Worm (Caenorhabditis elegans) whole organism, L2 larva: ENCODE measurements around the gene atz-1.

Experiments
- C34F6.9 ChIP-seq: fragments of 150-350 bp; optimal IDR thresholded peaks from 2 replicates; lab custom pipeline; 2014; ENCODE audit warnings: missing biosample characterization, missing genetic modification characterization
- F13H6.1 ChIP-seq: sonication (generic microtip); optimal IDR thresholded peaks from 2 replicates; lab custom pipeline; 2016; ENCODE audit warnings: missing genetic modification characterization, missing compliant biosample characterization
- R02D3.7 ChIP-seq: fragments of 150-350 bp; optimal IDR thresholded peaks from 2 replicates; lab custom pipeline; 2014; ENCODE audit warnings: missing biosample characterization, missing genetic modification characterization
- Y55F3AM.14 ChIP-seq: fragments of 200-800 bp; sonication (Bioruptor generic); optimal IDR thresholded peaks from 2 replicates; lab custom pipeline; 2018; ENCODE audit warnings: mild to moderate bottlenecking, missing genetic modification characterization, missing compliant biosample characterization
- ZK546.5 ChIP-seq: sonication (generic microtip); optimal IDR thresholded peaks from 2 replicates; lab custom pipeline; 2017; ENCODE audit warnings: missing biosample characterization, missing genetic modification characterization
- alr-1 ChIP-seq: fragments of 150-350 bp; optimal IDR thresholded peaks from 2 replicates; lab custom pipeline; 2014; ENCODE audit warnings: missing biosample characterization, missing genetic modification characterization
- aly-2 ChIP-seq: fragments of 150-350 bp; optimal IDR thresholded peaks from 2 replicates; lab custom pipeline; 2014; ENCODE audit warnings: missing biosample characterization, missing genetic modification characterization
- blmp-1 ChIP-seq: sonication (generic microtip); optimal IDR thresholded peaks from 2 replicates; lab custom pipeline; 2017; ENCODE audit warnings: missing genetic modification characterization, mild to moderate bottlenecking, missing compliant biosample characterization, antibody characterized with exemption, moderate library complexity; ENCODE audit not compliant: insufficient read depth
- crh-2 ChIP-seq: sonication (generic microtip); optimal IDR thresholded peaks from 2 replicates; lab custom pipeline; 2017; ENCODE audit warnings: missing biosample characterization, missing genetic modification characterization
- dmd-4 ChIP-seq: sonication (generic microtip); optimal IDR thresholded peaks from 2 replicates; lab custom pipeline; 2017; ENCODE audit warnings: missing biosample characterization, missing genetic modification characterization
- egl-27 ChIP-seq: sonication (generic microtip); optimal IDR thresholded peaks from 3 replicates; lab custom pipeline; 2017; ENCODE audit warnings: missing biosample characterization, missing genetic modification reagents, missing genetic modification characterization
- elt-1 ChIP-seq: fragments of 150-350 bp; optimal IDR thresholded peaks from 2 replicates; lab custom pipeline; 2014; ENCODE audit warnings: missing biosample characterization, missing genetic modification characterization
- elt-3 ChIP-seq: sonication (generic microtip); optimal IDR thresholded peaks from 2 replicates; lab custom pipeline; 2017; ENCODE audit warnings: missing biosample characterization, missing genetic modification characterization
- fos-1 ChIP-seq: fragments of 150-350 bp; optimal IDR thresholded peaks from 2 replicates; lab custom pipeline; 2014; ENCODE audit warnings: missing biosample characterization, missing genetic modification characterization
- gmeb-1 ChIP-seq: fragments of 150-350 bp; optimal IDR thresholded peaks from 2 replicates; lab custom pipeline; 2014; ENCODE audit warnings: missing biosample characterization, missing genetic modification characterization
- lin-11 ChIP-seq: fragments of 150-350 bp; sonication (generic microtip); optimal IDR thresholded peaks from 2 replicates; lab custom pipeline; 2014; ENCODE audit warnings: missing biosample characterization, missing genetic modification characterization, inconsistent platforms, mixed read lengths
- lin-13 ChIP-seq: fragments of 150-350 bp; optimal IDR thresholded peaks from 2 replicates; lab custom pipeline; 2014; ENCODE audit warnings: missing biosample characterization, missing genetic modification reagents, missing genetic modification characterization
- lin-39 ChIP-seq: fragments of 150-350 bp; optimal IDR thresholded peaks from 2 replicates; lab custom pipeline; 2014; ENCODE audit warnings: missing biosample characterization, missing genetic modification reagents, missing genetic modification characterization
- lsy-2 ChIP-seq, 2 experiments: fragments of 150-350 bp in 1 of 2; sonication (generic microtip) in 1 of 2; optimal IDR thresholded peaks; 2 replicates each; lab custom pipeline; 2014 to 2017; ENCODE audit warnings: missing biosample characterization in 2 of 2, missing genetic modification characterization in 2 of 2
- mbf-1 ChIP-seq: sonication (generic microtip); optimal IDR thresholded peaks from 2 replicates; lab custom pipeline; 2017; ENCODE audit warnings: missing biosample characterization, missing genetic modification characterization
- nhr-10 ChIP-seq: sonication (generic microtip); optimal IDR thresholded peaks from 2 replicates; lab custom pipeline; 2017; ENCODE audit warnings: missing biosample characterization, missing genetic modification characterization
- nhr-12 ChIP-seq: fragments of 150-350 bp; optimal IDR thresholded peaks from 2 replicates; lab custom pipeline; 2014; ENCODE audit warnings: missing biosample characterization, missing genetic modification characterization
- nhr-129 ChIP-seq: fragments of 150-350 bp; optimal IDR thresholded peaks from 2 replicates; lab custom pipeline; 2014; ENCODE audit warnings: missing biosample characterization, missing genetic modification characterization
- nhr-21 ChIP-seq: fragments of 150-350 bp; optimal IDR thresholded peaks from 2 replicates; lab custom pipeline; 2014; ENCODE audit warnings: missing biosample characterization, missing genetic modification characterization
- nhr-23 ChIP-seq: fragments of 150-350 bp; optimal IDR thresholded peaks from 2 replicates; lab custom pipeline; 2014; ENCODE audit warnings: missing biosample characterization, missing genetic modification reagents, missing genetic modification characterization
- nhr-237 ChIP-seq: fragments of 150-350 bp; optimal IDR thresholded peaks from 2 replicates; lab custom pipeline; 2014; ENCODE audit warnings: missing biosample characterization, missing genetic modification characterization
- nhr-25 ChIP-seq: fragments of 150-350 bp; sonication (generic microtip); optimal IDR thresholded peaks from 3 replicates; lab custom pipeline; 2014; ENCODE audit warnings: missing biosample characterization, missing genetic modification characterization
- nhr-6 ChIP-seq: fragments of 150-350 bp; optimal IDR thresholded peaks from 2 replicates; lab custom pipeline; 2014; ENCODE audit warnings: missing biosample characterization, missing genetic modification characterization
- nhr-77 ChIP-seq: fragments of 150-350 bp; optimal IDR thresholded peaks from 2 replicates; lab custom pipeline; 2014; ENCODE audit warnings: missing biosample characterization, missing genetic modification characterization
- peb-1 ChIP-seq: fragments of 150-350 bp; optimal IDR thresholded peaks from 2 replicates; lab custom pipeline; 2014; ENCODE audit warnings: missing biosample characterization, missing genetic modification characterization
- sem-4 ChIP-seq: fragments of 150-350 bp; optimal IDR thresholded peaks from 2 replicates; lab custom pipeline; 2014; ENCODE audit warnings: missing biosample characterization, missing genetic modification reagents, missing genetic modification characterization
- skn-1 ChIP-seq: sonication (generic microtip); optimal IDR thresholded peaks from 2 replicates; lab custom pipeline; 2017; ENCODE audit warnings: missing biosample characterization, missing genetic modification characterization
- sma-3 ChIP-seq: sonication (generic microtip); optimal IDR thresholded peaks from 2 replicates; lab custom pipeline; 2016; ENCODE audit warnings: missing genetic modification reagents, missing genetic modification characterization, missing compliant biosample characterization
- sma-9 ChIP-seq, 2 experiments: fragments of 150-350 bp in 1 of 2; sonication (generic microtip) in 1 of 2; optimal IDR thresholded peaks; 2 replicates each; lab custom pipeline; 2014 to 2016; ENCODE audit warnings: missing genetic modification characterization in 2 of 2, mild to moderate bottlenecking in 1 of 2, missing biosample characterization in 1 of 2, missing compliant biosample characterization in 1 of 2, missing genetic modification reagents in 1 of 2, moderate library complexity in 1 of 2
- unc-55 ChIP-seq: fragments of 150-350 bp; sonication (generic microtip); optimal IDR thresholded peaks from 3 replicates; lab custom pipeline; 2014; ENCODE audit warnings: missing biosample characterization, missing genetic modification reagents, missing genetic modification characterization
- unc-62 ChIP-seq: fragments of 150-350 bp; optimal IDR thresholded peaks from 2 replicates; lab custom pipeline; 2014; ENCODE audit warnings: missing biosample characterization, missing genetic modification reagents, missing genetic modification characterization
- zag-1 ChIP-seq: fragments of 150-350 bp; optimal IDR thresholded peaks from 2 replicates; lab custom pipeline; 2014; ENCODE audit warnings: missing biosample characterization, missing genetic modification characterization
- ztf-4 ChIP-seq: fragments of 150-350 bp; optimal IDR thresholded peaks from 2 replicates; lab custom pipeline; 2014; ENCODE audit warnings: missing biosample characterization, missing genetic modification characterization

atz-1 gene

ce11 chrIV:12391003-12391637 is 15.2 kb upstream of the atz-1 start, which contains the start of the genes rps-23 and dpm-3 (continued):
- TF ChIP-seq sma-9 (GFP tag; optimal IDR thresholded peaks at IDR 0.05; lab: Kevin White, UChicago), result peak; percentile 93
- TF ChIP-seq sma-9 (tag; optimal IDR thresholded peaks at IDR 0.05; lab: Kevin White, UChicago), result no peak
- TF ChIP-seq peb-1, result no peak
- TF ChIP-seq, all 48 proteins: peak for 33

ce11 chrIV:12389951-12390350 is 14.0 kb upstream of the atz-1 start, which contains the start of gene spe-45:
TSS of gene spe-45 (minus strand) at chrIV:12390095.
- TF ChIP-seq nhr-129 (tag; lab: Kevin White, UChicago), result peak; percentile 0
- no peak for TF ChIP-seq blmp-1

ce11 chrIV:12385061-12385460 is 9.1 kb upstream of the atz-1 start, which contains the start of gene F28D1.6:
TSS of gene F28D1.6 (minus strand) at chrIV:12385161.
- TF ChIP-seq nhr-12 (no peak), elt-3 (no peak), alr-1 (tag; lab: Kevin White, UChicago) (no peak), nhr-25 (tag; lab: Kevin White, UChicago) (no peak)

ce11 chrIV:12382864-12383263 is 6.9 kb upstream of the atz-1 start, which contains the start of gene thn-2:
TSS of gene thn-2 (plus strand) at chrIV:12383170.
- TF ChIP-seq unc-55 (GFP tag; lab: Kevin White, UChicago) (no peak), nhr-129 (tag; lab: Kevin White, UChicago) (no peak), F13H6.1 (tag; lab: Kevin White, UChicago) (no peak), sma-3 (no peak)

ce11 chrIV:12379784-12380183 is 3.9 kb upstream of the atz-1 start, which contains the start of gene thn-1:
TSS of gene thn-1 (plus strand) at chrIV:12380084.
- TF ChIP-seq peb-1 (no peak), lin-39 (no peak), egl-27 (tag; lab: Kevin White, UChicago) (no peak), lin-13 (GFP tag; lab: Kevin White, UChicago) (no peak), crh-2 (tag; lab: Kevin White, UChicago) (no peak), sem-4 (tag; lab: Kevin White, UChicago) (no peak), C34F6.9 (no peak), nhr-23 (no peak), nhr-21 (tag; lab: Kevin White, UChicago) (no peak), sma-9 (GFP tag; optimal IDR thresholded peaks at IDR 0.05; lab: Kevin White, UChicago) (no peak), sma-9 (tag; optimal IDR thresholded peaks at IDR 0.05; lab: Kevin White, UChicago) (no peak), ztf-4 (no peak), mbf-1 (tag; lab: Kevin White, UChicago) (no peak), alr-1 (tag; lab: Kevin White, UChicago) (no peak), gmeb-1 (no peak)

- TF ChIP-seq fos-1 (tag; lab: Kevin White, UChicago) (peak; percentile 75), aly-2 (tag; lab: Kevin White, UChicago) (no peak)
These were observed 3.0 kb upstream of the atz-1 start for ce11 chrIV:12378919-12379318.

ce11 chrIV:12371879-12372278 is 4.0 kb downstream of the atz-1 start, which contains the start of gene wdr-46:
TSS of gene wdr-46 (plus strand) at chrIV:12372253.
- TF ChIP-seq gmeb-1, result peak; percentile 99
- peak; percentile 76 for TF ChIP-seq sem-4 (tag; lab: Kevin White, UChicago)
- TF ChIP-seq C34F6.9, result peak; percentile 87
- TF ChIP-seq ZK546.5 (tag; lab: Kevin White, UChicago), result peak; percentile 78
- peak; percentile 80 for TF ChIP-seq nhr-21 (tag; lab: Kevin White, UChicago)
- TF ChIP-seq blmp-1, result no peak
- no peak for TF ChIP-seq elt-1 (tag; lab: Kevin White, UChicago)
- peak; percentile 52 for TF ChIP-seq R02D3.7 (tag; lab: Kevin White, UChicago)
- peak; percentile 55 for TF ChIP-seq fos-1 (tag; lab: Kevin White, UChicago)
- TF ChIP-seq nhr-6 (tag; lab: Kevin White, UChicago), result peak; percentile 68
- peak; percentile 83 for TF ChIP-seq sma-3
- TF ChIP-seq alr-1 (tag; lab: Kevin White, UChicago), result no peak
- no peak for TF ChIP-seq unc-62 (GFP tag; lab: Kevin White, UChicago)
- TF ChIP-seq dmd-4 (tag; lab: Kevin White, UChicago), result peak; percentile 1
- TF ChIP-seq zag-1, result no peak
- peak; percentile 55 for TF ChIP-seq lin-11 (tag; lab: Kevin White, UChicago)
- TF ChIP-seq Y55F3AM.14 (GFP tag; lab: Kevin White, UChicago), result no peak
- TF ChIP-seq lin-39, result no peak
- TF ChIP-seq F13H6.1 (tag; lab: Kevin White, UChicago), result peak; percentile 76
- peak; percentile 99 to 100 for TF ChIP-seq lsy-2 (tag; optimal IDR thresholded peaks at IDR 0.05; lab: Kevin White, UChicago)
- no peak for TF ChIP-seq skn-1 (tag; lab: Kevin White, UChicago)
- TF ChIP-seq nhr-10 (tag; lab: Kevin White, UChicago), result peak; percentile 79
- TF ChIP-seq nhr-77, result peak; percentile 56
- TF ChIP-seq aly-2 (tag; lab: Kevin White, UChicago), result no peak
- TF ChIP-seq nhr-237, result no peak
- peak; percentile 97 for TF ChIP-seq unc-55 (GFP tag; lab: Kevin White, UChicago)
- TF ChIP-seq sma-9 (GFP tag; optimal IDR thresholded peaks at IDR 0.05; lab: Kevin White, UChicago), result peak; percentile 79
- no peak for TF ChIP-seq sma-9 (tag; optimal IDR thresholded peaks at IDR 0.05; lab: Kevin White, UChicago)
- TF ChIP-seq mbf-1 (tag; lab: Kevin White, UChicago), result no peak
